Fruit fly (Drosophila melanogaster) whole organism, pupa: ENCODE results near the gene CenG1A.

ENCODE experiments used
- CG10348 ChIP-seq: fragments of 200-800 bp; sonication (Bioruptor generic); IDR thresholded peaks from 2 replicates; pipeline ENCODE4 v1.3.6; 2022; ENCODE audit warnings: missing biosample characterization, missing genetic modification characterization
- CG12605 ChIP-seq: fragments of 200-800 bp; sonication (Bioruptor generic); IDR thresholded peaks from 2 replicates; pipeline ENCODE4 v1.3.6; 2022; ENCODE audit warnings: missing biosample characterization, missing genetic modification characterization
- CG13204 ChIP-seq: fragments of 200-800 bp; sonication (Bioruptor generic); optimal IDR thresholded peaks from 2 replicates; lab custom pipeline; 2018; ENCODE audit warnings: missing biosample characterization, mild to moderate bottlenecking, missing genetic modification characterization, moderate library complexity
- CG14655 ChIP-seq: fragments of 200-800 bp; sonication (Bioruptor generic); optimal IDR thresholded peaks from 3 replicates; lab custom pipeline; 2017; ENCODE audit warnings: mild to moderate bottlenecking, missing biosample characterization, missing genetic modification reagents, missing genetic modification characterization
- CG15710 ChIP-seq: fragments of 200-800 bp; sonication (Bioruptor generic); optimal IDR thresholded peaks from 2 replicates; lab custom pipeline; 2018; ENCODE audit warnings: missing biosample characterization, mild to moderate bottlenecking, missing genetic modification characterization, moderate library complexity
- CG17806 ChIP-seq: fragments of 200-800 bp; sonication (Bioruptor generic); optimal IDR thresholded peaks from 2 replicates; lab custom pipeline; 2018; ENCODE audit warnings: missing biosample characterization, mild to moderate bottlenecking, missing genetic modification characterization, moderate library complexity
- CG32121 ChIP-seq: fragments of 200-800 bp; sonication (Bioruptor generic); IDR thresholded peaks from 2 replicates; pipeline ENCODE4 v1.3.6; 2022; ENCODE audit warnings: missing biosample characterization, missing genetic modification characterization
- CG34367 ChIP-seq: fragments of 200-800 bp; sonication (Bioruptor generic); optimal IDR thresholded peaks from 2 replicates; lab custom pipeline; 2018; ENCODE audit warnings: missing biosample characterization, mild to moderate bottlenecking, missing genetic modification characterization
- CG4496 ChIP-seq: fragments of 200-800 bp; sonication (Bioruptor generic); IDR thresholded peaks from 3 replicates; pipeline ENCODE4 v1.3.6; 2022; ENCODE audit warnings: missing biosample characterization, missing genetic modification characterization
- CG8159 ChIP-seq: fragments of 200-800 bp; sonication (Bioruptor generic); optimal IDR thresholded peaks from 3 replicates; lab custom pipeline; 2018; ENCODE audit warnings: missing biosample characterization, mild to moderate bottlenecking, missing genetic modification characterization, moderate library complexity
- CG8301 ChIP-seq: fragments of 200-800 bp; sonication (Bioruptor generic); optimal IDR thresholded peaks from 2 replicates; lab custom pipeline; 2018; ENCODE audit warnings: missing biosample characterization, mild to moderate bottlenecking, missing genetic modification characterization
- CG9948 ChIP-seq: fragments of 200-800 bp; sonication (Bioruptor generic); optimal IDR thresholded peaks from 2 replicates; lab custom pipeline; 2018; ENCODE audit warnings: missing biosample characterization, mild to moderate bottlenecking, missing genetic modification characterization, moderate library complexity
- D1 ChIP-seq: fragments of 200-800 bp; sonication (Bioruptor generic); optimal IDR thresholded peaks from 2 replicates; lab custom pipeline; 2018; ENCODE audit warnings: missing biosample characterization, mild to moderate bottlenecking, missing genetic modification characterization, moderate library complexity
- EcR ChIP-seq: fragments of 200-800 bp; sonication (Bioruptor generic); optimal IDR thresholded peaks from 3 replicates; lab custom pipeline; 2019; ENCODE audit warnings: missing biosample characterization, missing genetic modification characterization, mild to moderate bottlenecking, moderate library complexity, missing genetic modification reagents
- Ets98B ChIP-seq: fragments of 200-800 bp; sonication (Bioruptor generic); IDR thresholded peaks from 2 replicates; pipeline ENCODE4 v1.3.6; 2022; ENCODE audit warnings: missing biosample characterization, missing genetic modification characterization
- Pif1A ChIP-seq: fragments of 200-800 bp; sonication (Bioruptor generic); optimal IDR thresholded peaks from 3 replicates; lab custom pipeline; 2016; ENCODE audit warnings: missing biosample characterization, missing genetic modification characterization
- Pif1B ChIP-seq: fragments of 200-800 bp; sonication (Bioruptor generic); optimal IDR thresholded peaks from 3 replicates; lab custom pipeline; 2016; ENCODE audit warnings: missing biosample characterization, missing genetic modification characterization
- Snoo ChIP-seq: fragments of 200-800 bp; sonication (Bioruptor generic); optimal IDR thresholded peaks from 3 replicates; lab custom pipeline; 2017; ENCODE audit warnings: missing biosample characterization, mild to moderate bottlenecking, missing genetic modification characterization, inconsistent platforms
- fd96Ca ChIP-seq: fragments of 200-800 bp; sonication (Bioruptor generic); IDR thresholded peaks from 3 replicates; pipeline ENCODE4 v1.3.6; 2022; ENCODE audit warnings: missing biosample characterization, missing genetic modification characterization
- gl ChIP-seq: fragments of 200-800 bp; sonication (Bioruptor generic); optimal IDR thresholded peaks from 2 replicates; lab custom pipeline; 2018; ENCODE audit warnings: missing biosample characterization, mild to moderate bottlenecking, missing genetic modification characterization
- rn ChIP-seq: fragments of 200-800 bp; sonication (Bioruptor generic); IDR thresholded peaks from 2 replicates; pipeline ENCODE4 v1.3.6; 2022; ENCODE audit warnings: missing biosample characterization, missing genetic modification characterization

Gene CenG1A

DNA sequence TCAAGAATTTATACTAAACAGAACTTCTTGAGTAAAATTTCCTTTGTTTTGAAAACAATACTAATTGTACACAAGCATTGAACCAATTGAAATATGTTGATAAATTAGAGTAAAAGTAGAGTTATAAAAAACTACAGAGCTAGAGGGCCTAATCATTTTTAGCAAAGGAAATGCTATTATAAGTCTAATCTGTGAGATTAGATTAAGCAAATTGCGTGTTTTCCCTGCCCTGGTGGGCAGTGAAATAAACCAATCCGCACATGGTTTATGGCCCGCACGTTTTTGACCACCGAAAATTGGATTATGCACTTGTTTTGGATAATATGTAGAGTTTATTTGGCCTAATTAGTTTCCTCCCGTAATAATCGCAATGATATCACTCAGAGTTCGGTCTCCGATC, 7.2 kb downstream of the CenG1A start:
- no peak for TF ChIP-seq EcR
- TF ChIP-seq CG15710 (tag; lab: Kevin White, UChicago): no peak
- TF ChIP-seq gl (tag; lab: Kevin White, UChicago): no peak
- TF ChIP-seq D1 (tag; lab: Kevin White, UChicago): no peak
- no peak for TF ChIP-seq Snoo (tag; lab: Kevin White, UChicago)
- TF ChIP-seq Pif1B: no peak
- no peak for TF ChIP-seq Ets98B (GFP tag; lab: Robert Waterston, UW)
- TF ChIP-seq CG8159 (tag; lab: Kevin White, UChicago): no peak
- TF ChIP-seq CG34367 (tag; lab: Kevin White, UChicago): no peak
- no peak for TF ChIP-seq Pif1A (GFP tag; lab: Kevin White, UChicago)
- TF ChIP-seq CG13204 (GFP tag; lab: Kevin White, UChicago): no peak
- TF ChIP-seq CG12605 (GFP tag; lab: Robert Waterston, UW): no peak
- no peak for TF ChIP-seq CG9948 (tag; lab: Kevin White, UChicago)
- TF ChIP-seq CG14655 (GFP tag; lab: Kevin White, UChicago): no peak
- TF ChIP-seq CG17806 (tag; lab: Kevin White, UChicago): no peak
- no peak for TF ChIP-seq fd96Ca
- TF ChIP-seq rn (GFP tag; lab: Robert Waterston, UW): no peak

DNA sequence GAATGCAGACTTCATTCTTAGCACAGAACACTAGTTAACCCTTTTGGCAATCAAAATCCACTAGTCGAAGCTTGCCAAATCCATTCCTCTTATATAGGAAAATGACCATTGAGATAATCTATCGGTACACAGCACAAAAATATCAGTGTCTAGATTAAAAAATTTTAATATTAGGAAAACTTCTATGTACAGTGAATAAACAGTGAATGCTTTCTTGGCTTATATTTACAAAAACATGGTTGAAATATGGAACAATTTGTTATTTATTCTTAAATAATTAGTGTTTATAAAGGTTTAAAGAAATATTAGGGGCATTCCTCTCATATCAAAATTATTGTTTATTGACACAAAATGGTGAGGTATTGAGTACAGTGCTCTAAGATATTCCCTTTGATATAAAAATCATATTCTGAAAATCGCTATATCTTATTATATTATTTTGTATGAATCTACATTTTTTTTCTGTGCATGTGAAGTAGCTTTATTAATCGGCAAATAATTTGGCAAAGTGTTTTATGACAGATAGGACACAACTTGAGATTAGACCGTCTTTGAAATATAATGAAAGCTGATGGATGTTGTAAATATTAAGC, 8.4 kb downstream of the CenG1A start, which contains the start of gene CG33306:
Gene CG33306 (minus strand): TSS at position 51 of the 593 bp plus-strand sequence.
- TF ChIP-seq D1 (tag; lab: Kevin White, UChicago): no peak
- no peak for TF ChIP-seq CG12605 (GFP tag; lab: Robert Waterston, UW)
- no peak for TF ChIP-seq rn (GFP tag; lab: Robert Waterston, UW)
- TF ChIP-seq CG4496 (GFP tag; lab: Robert Waterston, UW): no peak
- TF ChIP-seq CG10348 (GFP tag; lab: Robert Waterston, UW): no peak
- TF ChIP-seq CG34367 (tag; lab: Kevin White, UChicago): no peak
- no peak for TF ChIP-seq CG32121 (GFP tag; lab: Robert Waterston, UW)
- no peak for TF ChIP-seq Ets98B (GFP tag; lab: Robert Waterston, UW)
- TF ChIP-seq CG15710 (tag; lab: Kevin White, UChicago): no peak
- no peak for TF ChIP-seq EcR
- no peak for TF ChIP-seq Snoo (tag; lab: Kevin White, UChicago)
- TF ChIP-seq CG9948 (tag; lab: Kevin White, UChicago): no peak
- TF ChIP-seq fd96Ca: no peak
- no peak for TF ChIP-seq Pif1A (GFP tag; lab: Kevin White, UChicago)
- no peak for TF ChIP-seq CG8159 (tag; lab: Kevin White, UChicago)
- TF ChIP-seq Pif1B: no peak
- no peak for TF ChIP-seq CG14655 (GFP tag; lab: Kevin White, UChicago)
- TF ChIP-seq gl (tag; lab: Kevin White, UChicago): no peak
- TF ChIP-seq CG17806 (tag; lab: Kevin White, UChicago): no peak

DNA sequence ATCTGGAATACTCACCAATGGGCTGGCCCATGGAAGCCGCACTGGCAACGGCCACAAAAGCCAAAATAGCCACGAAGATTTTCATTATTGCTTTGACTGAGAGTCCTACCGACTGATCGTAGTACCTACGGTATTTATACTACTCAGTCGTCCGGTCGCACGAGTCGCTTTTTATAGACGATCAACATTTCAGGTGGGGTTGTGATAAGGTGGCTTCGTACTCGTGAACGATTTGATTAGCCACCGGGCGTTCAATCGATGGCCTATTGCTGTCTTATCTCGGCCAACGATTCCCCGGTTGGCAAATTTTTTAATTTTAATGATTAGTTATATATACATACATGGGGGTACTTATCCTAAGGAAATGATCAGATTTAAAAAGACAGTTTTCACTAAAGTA, 9.8 kb downstream of the CenG1A start, which contains the start of gene CG8997:
Gene CG8997 (minus strand): TSS at position 148 of the 400 bp plus-strand sequence.
- TF ChIP-seq gl (tag; lab: Kevin White, UChicago): no peak

DNA sequence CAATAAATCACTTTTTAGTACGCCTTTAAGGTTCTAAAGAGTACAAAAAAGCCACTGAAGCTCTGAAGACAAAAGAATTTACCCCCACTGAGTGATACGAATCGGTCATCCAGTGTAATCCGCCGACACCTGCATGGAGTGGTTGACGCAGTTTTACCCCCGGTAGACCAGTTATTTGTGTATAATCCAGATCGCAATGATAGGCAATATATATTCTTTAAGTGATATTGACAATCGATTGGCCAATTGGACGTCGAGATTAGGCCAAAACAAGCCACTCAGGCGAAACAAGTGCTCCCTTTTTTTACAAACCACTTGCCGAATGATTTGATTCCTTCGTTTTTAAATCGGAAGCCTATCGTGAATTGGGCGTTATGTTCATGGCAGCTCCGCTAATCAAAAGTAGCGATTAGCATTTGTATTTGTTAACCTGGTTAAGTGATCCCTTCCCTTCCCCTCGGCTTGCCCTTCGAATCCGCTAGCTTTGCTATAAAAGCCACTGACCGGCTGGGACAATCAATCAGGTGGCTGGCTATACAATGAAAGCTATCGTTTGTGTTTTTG, 11.0 kb downstream of the CenG1A start, which contains the start of gene CG7916:
Gene CG7916 (plus strand): TSS at position 514 of the 564 bp plus-strand sequence.
- TF ChIP-seq Snoo (tag; lab: Kevin White, UChicago): no peak
- TF ChIP-seq EcR: no peak
- TF ChIP-seq CG12605 (GFP tag; lab: Robert Waterston, UW): no peak
- no peak for TF ChIP-seq D1 (tag; lab: Kevin White, UChicago)
- TF ChIP-seq CG10348 (GFP tag; lab: Robert Waterston, UW): no peak
- no peak for TF ChIP-seq Ets98B (GFP tag; lab: Robert Waterston, UW)
- no peak for TF ChIP-seq CG15710 (tag; lab: Kevin White, UChicago)
- TF ChIP-seq CG17806 (tag; lab: Kevin White, UChicago): no peak
- TF ChIP-seq CG13204 (GFP tag; lab: Kevin White, UChicago): no peak
- no peak for TF ChIP-seq CG8301
- no peak for TF ChIP-seq gl (tag; lab: Kevin White, UChicago)
- TF ChIP-seq rn (GFP tag; lab: Robert Waterston, UW): no peak
- no peak for TF ChIP-seq Pif1A (GFP tag; lab: Kevin White, UChicago)

DNA sequence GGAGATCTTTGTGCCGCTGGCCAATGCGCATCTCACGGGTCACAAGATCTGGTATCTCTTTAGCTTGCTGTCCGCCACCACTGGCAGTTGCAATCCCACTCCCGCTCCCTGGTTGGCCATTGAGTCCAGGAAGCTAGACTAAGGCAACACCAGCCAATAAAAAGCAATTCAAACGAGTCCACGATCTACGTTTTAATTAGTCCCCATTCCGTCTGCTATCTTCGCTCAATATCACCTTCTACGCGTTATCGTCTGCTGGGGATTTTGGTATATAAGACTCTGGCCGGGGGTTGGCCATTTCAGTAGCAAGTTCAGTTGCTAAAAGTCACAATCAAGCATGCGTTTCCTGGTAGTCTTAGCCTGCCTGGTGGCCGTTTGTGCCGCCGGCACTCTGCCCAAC, 12.3 kb downstream of the CenG1A start, which contains the start of gene CG7953:
Gene CG7953 (plus strand): TSS at position 301 of the 400 bp plus-strand sequence.
- TF ChIP-seq Pif1A (GFP tag; lab: Kevin White, UChicago) (no peak), CG34367 (tag; lab: Kevin White, UChicago) (no peak), CG14655 (GFP tag; lab: Kevin White, UChicago) (no peak), CG4496 (GFP tag; lab: Robert Waterston, UW) (no peak), CG15710 (tag; lab: Kevin White, UChicago) (no peak)
- TF ChIP-seq, all 21 proteins: peak for 0

DNA sequence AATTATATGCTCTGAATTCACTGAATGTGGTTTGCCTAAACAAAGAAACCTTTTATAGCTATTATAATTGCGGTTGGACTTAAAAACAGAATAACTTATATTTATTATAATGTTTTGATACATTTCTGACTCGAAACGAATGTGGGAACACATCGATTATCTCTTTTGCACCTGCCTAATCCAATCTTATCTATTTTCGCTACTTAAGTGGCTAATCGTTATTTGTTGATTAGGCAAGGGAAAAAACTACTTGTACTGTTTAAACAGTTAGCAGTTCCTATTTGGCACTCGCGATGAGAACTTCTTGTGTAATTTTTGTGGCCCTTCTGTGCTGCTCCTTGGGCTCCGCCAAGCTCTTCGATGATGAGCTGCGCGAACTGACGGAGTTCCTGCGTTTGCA, 13.8 kb downstream of the CenG1A start, which contains the start of gene CG7968:
Gene CG7968 (plus strand): TSS at position 276 of the 400 bp plus-strand sequence.
- TF ChIP-seq CG8159 (tag; lab: Kevin White, UChicago): no peak
- TF ChIP-seq CG34367 (tag; lab: Kevin White, UChicago): no peak
- TF ChIP-seq D1 (tag; lab: Kevin White, UChicago): no peak
- no peak for TF ChIP-seq fd96Ca
- TF ChIP-seq rn (GFP tag; lab: Robert Waterston, UW): no peak
- no peak for TF ChIP-seq CG14655 (GFP tag; lab: Kevin White, UChicago)
- no peak for TF ChIP-seq CG32121 (GFP tag; lab: Robert Waterston, UW)
- no peak for TF ChIP-seq Snoo (tag; lab: Kevin White, UChicago)
- no peak for TF ChIP-seq CG9948 (tag; lab: Kevin White, UChicago)
- TF ChIP-seq Pif1B: no peak
- TF ChIP-seq gl (tag; lab: Kevin White, UChicago): no peak
- TF ChIP-seq CG13204 (GFP tag; lab: Kevin White, UChicago): no peak
- no peak for TF ChIP-seq CG12605 (GFP tag; lab: Robert Waterston, UW)
- TF ChIP-seq CG17806 (tag; lab: Kevin White, UChicago): no peak
- no peak for TF ChIP-seq CG8301
